Worm (Caenorhabditis elegans) whole organism, L1 larva: ENCODE results near the gene C27D6.12.

Experiments used
- C04F5.9 ChIP-seq: sonication (generic microtip); optimal IDR thresholded peaks from 2 replicates; lab custom pipeline; 2016; ENCODE audit warnings: missing genetic modification characterization, missing compliant biosample characterization
- C34B4.2 ChIP-seq: sonication (generic microtip); optimal IDR thresholded peaks from 2 replicates; lab custom pipeline; 2017; ENCODE audit warnings: mild to moderate bottlenecking, missing genetic modification characterization, missing compliant biosample characterization
- aha-1 ChIP-seq: fragments of 150-350 bp; optimal IDR thresholded peaks from 2 replicates; lab custom pipeline; 2014; ENCODE audit warnings: missing biosample characterization, missing genetic modification characterization
- alr-1 ChIP-seq: fragments of 200-800 bp; sonication (Bioruptor generic); optimal IDR thresholded peaks from 2 replicates; lab custom pipeline; 2018; ENCODE audit warnings: borderline replicate concordance, mild to moderate bottlenecking, missing genetic modification characterization, missing compliant biosample characterization
- aly-2 ChIP-seq: fragments of 150-350 bp; optimal IDR thresholded peaks from 2 replicates; lab custom pipeline; 2014; ENCODE audit warnings: missing biosample characterization, missing genetic modification characterization
- ama-1 ChIP-seq: fragments of 150-350 bp; optimal IDR thresholded peaks from 2 replicates; lab custom pipeline; 2014
- blmp-1 ChIP-seq: fragments of 150-350 bp; optimal IDR thresholded peaks from 2 replicates; lab custom pipeline; 2014; ENCODE audit warnings: missing biosample characterization, missing genetic modification characterization
- ceh-63 ChIP-seq: fragments of 200-800 bp; sonication (Bioruptor generic); optimal IDR thresholded peaks from 2 replicates; lab custom pipeline; 2018; ENCODE audit warnings: mild to moderate bottlenecking, missing genetic modification characterization, missing compliant biosample characterization
- ceh-82 ChIP-seq, 3 experiments: fragments of 150-350 bp in 1 of 3; sonication (generic microtip) in 2 of 3; optimal IDR thresholded peaks; 2 replicates each; lab custom pipeline; 2014 to 2017; ENCODE audit warnings: missing biosample characterization in 3 of 3, missing genetic modification characterization in 3 of 3
- ceh-88 ChIP-seq: fragments of 200-800 bp; sonication (Bioruptor generic); IDR thresholded peaks from 2 replicates; pipeline ENCODE4 v1.3.6; 2022; ENCODE audit warnings: missing genetic modification characterization, missing compliant biosample characterization
- ceh-90 ChIP-seq: sonication (generic microtip); optimal IDR thresholded peaks from 2 replicates; lab custom pipeline; 2016; ENCODE audit warnings: missing genetic modification characterization, missing compliant biosample characterization
- ces-1 ChIP-seq: fragments of 150-350 bp; optimal IDR thresholded peaks from 2 replicates; lab custom pipeline; 2014; ENCODE audit warnings: missing biosample characterization, missing genetic modification reagents, missing genetic modification characterization
- dpl-1 ChIP-seq, 3 experiments: fragments of 150-350 bp in 2 of 3; sonication (generic microtip) in 1 of 3; optimal IDR thresholded peaks; 2 replicates each; lab custom pipeline; 2014 to 2017; ENCODE audit warnings: missing biosample characterization in 3 of 3, missing genetic modification characterization in 3 of 3, missing genetic modification reagents in 3 of 3
- efl-1 ChIP-seq, 4 experiments: fragments of 150-350 bp; optimal IDR thresholded peaks in 3 of 4; peaks in 1 of 4; 1 replicate in 1 of 4; 2 replicates in 3 of 4; lab custom pipeline; 2014; ENCODE audit warnings: missing biosample characterization in 2 of 4, missing genetic modification characterization in 2 of 4, missing genetic modification reagents in 2 of 4
- elt-3 ChIP-seq, 6 experiments: fragments of 150-350 bp in 1 of 6; sonication (generic microtip); optimal IDR thresholded peaks; 2 replicates each; lab custom pipeline; 2017 to 2018; ENCODE audit warnings: missing biosample characterization in 6 of 6, missing genetic modification characterization in 6 of 6, inconsistent platforms in 1 of 6
- fkh-4 ChIP-seq: sonication (generic microtip); optimal IDR thresholded peaks from 2 replicates; lab custom pipeline; 2016; ENCODE audit warnings: missing compliant biosample characterization, missing genetic modification characterization, borderline replicate concordance
- grh-1 ChIP-seq: fragments of 200-800 bp; sonication (Bioruptor generic); IDR thresholded peaks from 2 replicates; pipeline ENCODE4 v1.3.6; 2022; ENCODE audit warnings: missing genetic modification reagents, missing genetic modification characterization, missing compliant biosample characterization
- hlh-17 ChIP-seq: fragments of 200-800 bp; sonication (Bioruptor generic); optimal IDR thresholded peaks from 2 replicates; lab custom pipeline; 2018; ENCODE audit warnings: missing genetic modification characterization, mild to moderate bottlenecking, missing compliant biosample characterization, moderate library complexity, borderline replicate concordance
- hpl-2 ChIP-seq: fragments of 150-350 bp; optimal IDR thresholded peaks from 2 replicates; lab custom pipeline; 2014; ENCODE audit warnings: missing biosample characterization, missing genetic modification reagents, missing genetic modification characterization
- irx-1 ChIP-seq: sonication (generic microtip); optimal IDR thresholded peaks from 2 replicates; lab custom pipeline; 2016; ENCODE audit warnings: missing genetic modification characterization, missing compliant biosample characterization
- jun-1 ChIP-seq: fragments of 150-350 bp; optimal IDR thresholded peaks from 2 replicates; lab custom pipeline; 2014; ENCODE audit warnings: missing biosample characterization, missing genetic modification reagents, missing genetic modification characterization
- lin-35 ChIP-seq, 2 experiments: fragments of 150-350 bp; optimal IDR thresholded peaks; 2 replicates each; lab custom pipeline; 2014; ENCODE audit warnings: missing biosample characterization in 2 of 2, missing genetic modification characterization in 2 of 2, missing genetic modification reagents in 2 of 2
- lin-39 ChIP-seq: fragments of 150-350 bp; optimal IDR thresholded peaks from 2 replicates; lab custom pipeline; 2014; ENCODE audit warnings: missing biosample characterization, missing genetic modification reagents, missing genetic modification characterization
- mab-9 ChIP-seq: fragments of 200-800 bp; sonication (Bioruptor generic); IDR thresholded peaks from 2 replicates; pipeline ENCODE4 v1.3.6; 2022; ENCODE audit warnings: missing genetic modification reagents, missing genetic modification characterization, missing compliant biosample characterization
- nhr-11 ChIP-seq: fragments of 150-350 bp; optimal IDR thresholded peaks from 2 replicates; lab custom pipeline; 2014; ENCODE audit warnings: missing biosample characterization, missing genetic modification characterization
- nhr-28 ChIP-seq: fragments of 150-350 bp; optimal IDR thresholded peaks from 2 replicates; lab custom pipeline; 2014; ENCODE audit warnings: missing biosample characterization, missing genetic modification characterization
- nhr-47 ChIP-seq: sonication (generic microtip); optimal IDR thresholded peaks from 2 replicates; lab custom pipeline; 2016; ENCODE audit warnings: mild to moderate bottlenecking, missing genetic modification characterization, moderate library complexity, missing compliant biosample characterization
- nhr-71 ChIP-seq: sonication (generic microtip); optimal IDR thresholded peaks from 2 replicates; lab custom pipeline; 2016; ENCODE audit warnings: mild to moderate bottlenecking, missing genetic modification characterization, moderate library complexity, missing compliant biosample characterization
- pag-3 ChIP-seq: sonication (generic microtip); optimal IDR thresholded peaks from 2 replicates; lab custom pipeline; 2017; ENCODE audit warnings: missing genetic modification characterization, mild to moderate bottlenecking, missing compliant biosample characterization, antibody characterized with exemption, borderline replicate concordance; ENCODE audit not compliant: insufficient read depth
- rnt-1 ChIP-seq: sonication (generic microtip); optimal IDR thresholded peaks from 2 replicates; lab custom pipeline; 2016; ENCODE audit warnings: mild to moderate bottlenecking, missing genetic modification characterization, moderate library complexity, missing compliant biosample characterization
- snpc-4 ChIP-seq: fragments of 150-350 bp; optimal IDR thresholded peaks from 2 replicates; lab custom pipeline; 2014; ENCODE audit warnings: missing biosample characterization, missing genetic modification characterization
- snu-23 ChIP-seq: sonication (generic microtip); optimal IDR thresholded peaks from 2 replicates; lab custom pipeline; 2016; ENCODE audit warnings: missing genetic modification characterization, missing compliant biosample characterization
- unc-130 ChIP-seq: fragments of 150-350 bp; optimal IDR thresholded peaks from 2 replicates; lab custom pipeline; 2017; ENCODE audit warnings: missing biosample characterization, missing genetic modification characterization, inconsistent platforms
- unc-86 ChIP-seq: sonication (generic microtip); optimal IDR thresholded peaks from 2 replicates; lab custom pipeline; 2016; ENCODE audit warnings: missing genetic modification characterization, missing compliant biosample characterization
- vab-15 ChIP-seq: sonication (generic microtip); optimal IDR thresholded peaks from 2 replicates; lab custom pipeline; 2017; ENCODE audit warnings: missing genotype, mild to moderate bottlenecking, missing genetic modification characterization, missing compliant biosample characterization
- zag-1 ChIP-seq: fragments of 150-350 bp; optimal IDR thresholded peaks from 2 replicates; lab custom pipeline; 2014; ENCODE audit warnings: missing biosample characterization, missing genetic modification characterization
- zip-4 ChIP-seq: fragments of 200-800 bp; sonication (Bioruptor generic); optimal IDR thresholded peaks from 2 replicates; lab custom pipeline; 2018; ENCODE audit warnings: mild to moderate bottlenecking, missing genetic modification characterization, moderate library complexity, missing compliant biosample characterization
- ztf-4 ChIP-seq: fragments of 150-350 bp; optimal IDR thresholded peaks from 2 replicates; lab custom pipeline; 2014; ENCODE audit warnings: missing biosample characterization, missing genetic modification characterization

C27D6.12 gene

ce11 chrII:5220648-5221047 is 42.8 kb upstream of the C27D6.12 start (continued):
- no peak for TF ChIP-seq ceh-82 (tag; optimal IDR thresholded peaks at IDR 0.05; lab: Kevin White, UChicago)
- TF ChIP-seq ceh-90 (tag; lab: Kevin White, UChicago), result no peak
- no peak for TF ChIP-seq nhr-47
- no peak for TF ChIP-seq zag-1 (tag; lab: Kevin White, UChicago)
- TF ChIP-seq unc-86 (tag; lab: Kevin White, UChicago), result no peak
- TF ChIP-seq elt-3 (tag; optimal IDR thresholded peaks at IDR 0.05; lab: Kevin White, UChicago), result no peak
- TF ChIP-seq C04F5.9, result no peak
- no peak for TF ChIP-seq vab-15 (tag; lab: Kevin White, UChicago)
- TF ChIP-seq alr-1, result no peak
- TF ChIP-seq nhr-28, result no peak
- no peak for TF ChIP-seq hlh-17 (GFP tag; lab: Kevin White, UChicago)
- no peak for TF ChIP-seq blmp-1 (tag; lab: Kevin White, UChicago)
- TF ChIP-seq ceh-88, result no peak
- no peak for TF ChIP-seq ceh-63 (GFP tag; lab: Kevin White, UChicago)
- peak; percentile 16 for TF ChIP-seq unc-130 (tag; lab: Kevin White, UChicago)
- no peak for TF ChIP-seq dpl-1 (GFP tag; optimal IDR thresholded peaks at IDR 0.05; lab: Kevin White, UChicago)
- no peak for TF ChIP-seq aly-2
- no peak for TF ChIP-seq lin-35 (GFP tag; optimal IDR thresholded peaks at IDR 0.05; lab: Kevin White, UChicago)
- TF ChIP-seq irx-1 (tag; lab: Kevin White, UChicago), result no peak
- no peak for TF ChIP-seq ces-1 (GFP tag; lab: Kevin White, UChicago)
- no peak for TF ChIP-seq jun-1 (tag; lab: Kevin White, UChicago)
- no peak for TF ChIP-seq zip-4 (GFP tag; lab: Kevin White, UChicago)
- TF ChIP-seq mab-9, result no peak
- TF ChIP-seq nhr-71 (tag; lab: Kevin White, UChicago), result peak; percentile 36
- no peak for TF ChIP-seq aha-1 (tag; lab: Kevin White, UChicago)
- no peak for TF ChIP-seq pag-3 (tag; lab: Kevin White, UChicago)
- TF ChIP-seq lin-39 (tag; lab: Kevin White, UChicago), result no peak
- TF ChIP-seq rnt-1, result peak; percentile 65
- no peak for TF ChIP-seq C34B4.2
- TF ChIP-seq ama-1 (lab: Kevin White, UChicago), result no peak
- TF ChIP-seq hpl-2, result no peak
- TF ChIP-seq snpc-4 (tag; lab: Kevin White, UChicago), result no peak
- no peak for TF ChIP-seq grh-1
- TF ChIP-seq fkh-4 (tag; lab: Kevin White, UChicago), result peak; percentile 73
- TF ChIP-seq ztf-4 (tag; lab: Kevin White, UChicago), result no peak
- TF ChIP-seq snu-23 (GFP tag; lab: Kevin White, UChicago), result peak; percentile 16

- TF ChIP-seq nhr-11 (tag; lab: Kevin White, UChicago), result no peak
- no peak for TF ChIP-seq efl-1 (optimal IDR thresholded peaks at IDR 0.05; lab: Kevin White, UChicago)
- TF ChIP-seq efl-1 (GFP tag; optimal IDR thresholded peaks at IDR 0.05 in 1 of 2; lab: Kevin White, UChicago), result peak in 1 of 2 experiments; percentile 58
- TF ChIP-seq, all 84 proteins: peak for 1
These were observed 40.5 kb upstream of the C27D6.12 start for ce11 chrII:5218349-5218748.

- TF ChIP-seq dpl-1 (GFP tag; optimal IDR thresholded peaks at IDR 0.05; lab: Kevin White, UChicago), result no peak
- TF ChIP-seq nhr-11 (tag; lab: Kevin White, UChicago), result no peak
- no peak for TF ChIP-seq aly-2
- TF ChIP-seq vab-15 (tag; lab: Kevin White, UChicago), result no peak
These were observed 34.9 kb upstream of the C27D6.12 start, which contains the start of gene C34F11.1 for ce11 chrII:5212675-5213074. TSS of gene C34F11.1 (plus strand) at chrII:5212975.
